Worm (Caenorhabditis elegans) whole organism, L2 larva: ENCODE measurements around the gene irk-1.

Experiments
- R02D3.7 ChIP-seq: fragments of 150-350 bp; optimal IDR thresholded peaks from 2 replicates; lab custom pipeline; 2014; ENCODE audit warnings: missing biosample characterization, missing genetic modification characterization
- blmp-1 ChIP-seq: sonication (generic microtip); optimal IDR thresholded peaks from 2 replicates; lab custom pipeline; 2017; ENCODE audit warnings: missing genetic modification characterization, mild to moderate bottlenecking, missing compliant biosample characterization, antibody characterized with exemption, moderate library complexity; ENCODE audit not compliant: insufficient read depth
- ceh-82 ChIP-seq: fragments of 150-350 bp; optimal IDR thresholded peaks from 2 replicates; lab custom pipeline; 2014; ENCODE audit warnings: missing biosample characterization, missing genetic modification characterization
- crh-2 ChIP-seq: sonication (generic microtip); optimal IDR thresholded peaks from 2 replicates; lab custom pipeline; 2017; ENCODE audit warnings: missing biosample characterization, missing genetic modification characterization
- elt-1 ChIP-seq: fragments of 150-350 bp; optimal IDR thresholded peaks from 2 replicates; lab custom pipeline; 2014; ENCODE audit warnings: missing biosample characterization, missing genetic modification characterization
- lin-39 ChIP-seq: fragments of 150-350 bp; optimal IDR thresholded peaks from 2 replicates; lab custom pipeline; 2014; ENCODE audit warnings: missing biosample characterization, missing genetic modification reagents, missing genetic modification characterization
- mdl-1 ChIP-seq, 2 experiments: fragments of 150-350 bp in 1 of 2; sonication (generic microtip) in 1 of 2; optimal IDR thresholded peaks; 2 replicates each; lab custom pipeline; 2017; ENCODE audit warnings: missing biosample characterization in 2 of 2, missing genetic modification characterization in 2 of 2
- nhr-23 ChIP-seq: fragments of 150-350 bp; optimal IDR thresholded peaks from 2 replicates; lab custom pipeline; 2014; ENCODE audit warnings: missing biosample characterization, missing genetic modification reagents, missing genetic modification characterization
- nhr-25 ChIP-seq: fragments of 150-350 bp; sonication (generic microtip); optimal IDR thresholded peaks from 3 replicates; lab custom pipeline; 2014; ENCODE audit warnings: missing biosample characterization, missing genetic modification characterization
- snpc-4 ChIP-seq: fragments of 150-350 bp; optimal IDR thresholded peaks from 2 replicates; lab custom pipeline; 2014; ENCODE audit warnings: missing biosample characterization, missing genetic modification characterization
- unc-39 ChIP-seq: fragments of 150-350 bp; optimal IDR thresholded peaks from 2 replicates; lab custom pipeline; 2014; ENCODE audit warnings: missing biosample characterization, missing genetic modification characterization
- unc-55 ChIP-seq: fragments of 150-350 bp; sonication (generic microtip); optimal IDR thresholded peaks from 3 replicates; lab custom pipeline; 2014; ENCODE audit warnings: missing biosample characterization, missing genetic modification reagents, missing genetic modification characterization
- unc-62 ChIP-seq: fragments of 150-350 bp; optimal IDR thresholded peaks from 2 replicates; lab custom pipeline; 2014; ENCODE audit warnings: missing biosample characterization, missing genetic modification reagents, missing genetic modification characterization
- zag-1 ChIP-seq: fragments of 150-350 bp; optimal IDR thresholded peaks from 2 replicates; lab custom pipeline; 2014; ENCODE audit warnings: missing biosample characterization, missing genetic modification characterization

DNA sequence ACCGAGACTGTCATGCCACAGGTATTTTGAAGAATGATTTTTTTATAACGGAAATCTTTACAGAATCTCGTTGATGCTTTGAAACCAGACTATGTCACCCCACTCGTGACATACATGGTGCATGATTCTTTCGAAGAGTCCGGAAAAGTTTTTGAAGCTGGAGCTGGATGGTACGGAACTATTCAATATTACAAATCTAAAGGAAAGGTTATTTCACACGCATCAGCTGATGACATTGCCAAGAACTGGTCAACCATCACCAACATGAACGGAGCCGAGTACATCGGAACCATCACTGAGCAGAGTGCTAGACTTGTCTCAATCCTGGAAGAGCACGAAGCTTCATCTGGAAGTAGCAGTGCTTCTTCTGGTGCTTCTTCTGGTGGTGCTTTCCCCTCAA lies 41.2 kb upstream of the irk-1 start:
- TF ChIP-seq R02D3.7 (tag; lab: Kevin White, UChicago) (no peak), elt-1 (tag; lab: Kevin White, UChicago) (no peak), unc-62 (GFP tag; lab: Kevin White, UChicago) (no peak), mdl-1 (tag; optimal IDR thresholded peaks at IDR 0.05; lab: Kevin White, UChicago) (no peak), ceh-82 (tag; lab: Kevin White, UChicago) (no peak), crh-2 (no peak), snpc-4 (tag; lab: Kevin White, UChicago) (no peak), zag-1 (no peak), nhr-25 (tag; lab: Kevin White, UChicago) (no peak), unc-39 (tag; lab: Kevin White, UChicago) (no peak), lin-39 (tag; lab: Kevin White, UChicago) (no peak), unc-55 (GFP tag; lab: Kevin White, UChicago) (no peak), blmp-1 (tag; lab: Kevin White, UChicago) (no peak), nhr-23 (tag; lab: Kevin White, UChicago) (no peak)
